Worm (Caenorhabditis elegans) whole organism, L1 larva: ENCODE data around the gene rbm-42.

Experiments used
- C04F5.9 ChIP-seq: sonication (generic microtip); optimal IDR thresholded peaks from 2 replicates; lab custom pipeline; 2016; ENCODE audit warnings: missing genetic modification characterization, missing compliant biosample characterization
- C16A3.4 ChIP-seq: fragments of 150-350 bp; optimal IDR thresholded peaks from 2 replicates; lab custom pipeline; 2014; ENCODE audit warnings: missing biosample characterization, missing genetic modification characterization
- C34B4.2 ChIP-seq: sonication (generic microtip); optimal IDR thresholded peaks from 2 replicates; lab custom pipeline; 2017; ENCODE audit warnings: mild to moderate bottlenecking, missing genetic modification characterization, missing compliant biosample characterization
- F16B12.6 ChIP-seq: fragments of 150-350 bp; optimal IDR thresholded peaks from 2 replicates; lab custom pipeline; 2014; ENCODE audit warnings: missing biosample characterization, missing genetic modification characterization
- alr-1 ChIP-seq: fragments of 200-800 bp; sonication (Bioruptor generic); optimal IDR thresholded peaks from 2 replicates; lab custom pipeline; 2018; ENCODE audit warnings: borderline replicate concordance, mild to moderate bottlenecking, missing genetic modification characterization, missing compliant biosample characterization
- aly-2 ChIP-seq: fragments of 150-350 bp; optimal IDR thresholded peaks from 2 replicates; lab custom pipeline; 2014; ENCODE audit warnings: missing biosample characterization, missing genetic modification characterization
- blmp-1 ChIP-seq: fragments of 150-350 bp; optimal IDR thresholded peaks from 2 replicates; lab custom pipeline; 2014; ENCODE audit warnings: missing biosample characterization, missing genetic modification characterization
- ceh-82 ChIP-seq, 3 experiments: fragments of 150-350 bp in 1 of 3; sonication (generic microtip) in 2 of 3; optimal IDR thresholded peaks; 2 replicates each; lab custom pipeline; 2014 to 2017; ENCODE audit warnings: missing biosample characterization in 3 of 3, missing genetic modification characterization in 3 of 3
- ceh-88 ChIP-seq: fragments of 200-800 bp; sonication (Bioruptor generic); IDR thresholded peaks from 2 replicates; pipeline ENCODE4 v1.3.6; 2022; ENCODE audit warnings: missing genetic modification characterization, missing compliant biosample characterization
- dpl-1 ChIP-seq, 3 experiments: fragments of 150-350 bp in 2 of 3; sonication (generic microtip) in 1 of 3; optimal IDR thresholded peaks; 2 replicates each; lab custom pipeline; 2014 to 2017; ENCODE audit warnings: missing biosample characterization in 3 of 3, missing genetic modification characterization in 3 of 3, missing genetic modification reagents in 3 of 3
- elt-2 ChIP-seq: sonication (generic microtip); optimal IDR thresholded peaks from 2 replicates; lab custom pipeline; 2016; ENCODE audit warnings: missing genetic modification characterization, mild to moderate bottlenecking, inconsistent platforms, missing compliant biosample characterization, missing genetic modification reagents
- fkh-10 ChIP-seq: sonication (generic microtip); optimal IDR thresholded peaks from 2 replicates; lab custom pipeline; 2017; ENCODE audit warnings: missing biosample characterization, missing genetic modification reagents, missing genetic modification characterization
- fkh-8 ChIP-seq: sonication (generic microtip); optimal IDR thresholded peaks from 2 replicates; lab custom pipeline; 2016; ENCODE audit warnings: mild to moderate bottlenecking, missing genetic modification characterization, missing compliant biosample characterization
- hlh-17 ChIP-seq: fragments of 200-800 bp; sonication (Bioruptor generic); optimal IDR thresholded peaks from 2 replicates; lab custom pipeline; 2018; ENCODE audit warnings: missing genetic modification characterization, mild to moderate bottlenecking, missing compliant biosample characterization, moderate library complexity, borderline replicate concordance
- hlh-4 ChIP-seq: sonication (generic microtip); optimal IDR thresholded peaks from 2 replicates; lab custom pipeline; 2016; ENCODE audit warnings: mild to moderate bottlenecking, missing genetic modification characterization, missing compliant biosample characterization
- irx-1 ChIP-seq: sonication (generic microtip); optimal IDR thresholded peaks from 2 replicates; lab custom pipeline; 2016; ENCODE audit warnings: missing genetic modification characterization, missing compliant biosample characterization
- jun-1 ChIP-seq: fragments of 150-350 bp; optimal IDR thresholded peaks from 2 replicates; lab custom pipeline; 2014; ENCODE audit warnings: missing biosample characterization, missing genetic modification reagents, missing genetic modification characterization
- lin-13 ChIP-seq: fragments of 150-350 bp; optimal IDR thresholded peaks from 2 replicates; lab custom pipeline; 2014; ENCODE audit warnings: missing biosample characterization, missing genetic modification reagents, missing genetic modification characterization
- lin-15B ChIP-seq: fragments of 150-350 bp; sonication (generic microtip); optimal IDR thresholded peaks from 3 replicates; lab custom pipeline; 2014; ENCODE audit warnings: missing biosample characterization, missing genetic modification characterization
- lin-39 ChIP-seq: fragments of 150-350 bp; optimal IDR thresholded peaks from 2 replicates; lab custom pipeline; 2014; ENCODE audit warnings: missing biosample characterization, missing genetic modification reagents, missing genetic modification characterization
- mef-2 ChIP-seq: fragments of 150-350 bp; optimal IDR thresholded peaks from 2 replicates; lab custom pipeline; 2014; ENCODE audit warnings: missing biosample characterization, missing genetic modification characterization
- mep-1 ChIP-seq: fragments of 150-350 bp; optimal IDR thresholded peaks from 2 replicates; lab custom pipeline; 2014; ENCODE audit warnings: missing biosample characterization, missing genetic modification characterization
- nhr-11 ChIP-seq: fragments of 150-350 bp; optimal IDR thresholded peaks from 2 replicates; lab custom pipeline; 2014; ENCODE audit warnings: missing biosample characterization, missing genetic modification characterization
- nhr-19 ChIP-seq: fragments of 200-800 bp; sonication (Bioruptor generic); conservative IDR thresholded peaks from 2 replicates; pipeline ENCODE4 v1.3.6; 2022; ENCODE audit warnings: missing genetic modification characterization, missing compliant biosample characterization
- nhr-237 ChIP-seq: fragments of 150-350 bp; optimal IDR thresholded peaks from 2 replicates; lab custom pipeline; 2014; ENCODE audit warnings: missing biosample characterization, missing genetic modification characterization
- nhr-28 ChIP-seq: fragments of 150-350 bp; optimal IDR thresholded peaks from 2 replicates; lab custom pipeline; 2014; ENCODE audit warnings: missing biosample characterization, missing genetic modification characterization
- nhr-47 ChIP-seq: sonication (generic microtip); optimal IDR thresholded peaks from 2 replicates; lab custom pipeline; 2016; ENCODE audit warnings: mild to moderate bottlenecking, missing genetic modification characterization, moderate library complexity, missing compliant biosample characterization
- nhr-77 ChIP-seq: fragments of 150-350 bp; optimal IDR thresholded peaks from 2 replicates; lab custom pipeline; 2014; ENCODE audit warnings: missing biosample characterization, missing genetic modification characterization
- nhr-85 ChIP-seq: sonication (generic microtip); peaks from one replicate; lab custom pipeline; 2016; ENCODE audit warnings: missing genetic modification characterization, inconsistent platforms, missing compliant biosample characterization
- pax-3 ChIP-seq: fragments of 200-800 bp; sonication (Bioruptor generic); optimal IDR thresholded peaks from 2 replicates; lab custom pipeline; 2018; ENCODE audit warnings: mild to moderate bottlenecking, missing genetic modification characterization, moderate library complexity, missing compliant biosample characterization
- pqm-1 ChIP-seq: sonication (generic microtip); optimal IDR thresholded peaks from 3 replicates; lab custom pipeline; 2017; ENCODE audit warnings: missing biosample characterization, missing genetic modification characterization
- skn-1 ChIP-seq: fragments of 150-350 bp; optimal IDR thresholded peaks from 2 replicates; lab custom pipeline; 2014; ENCODE audit warnings: missing biosample characterization, missing genetic modification characterization
- swsn-7 ChIP-seq: sonication (generic microtip); optimal IDR thresholded peaks from 2 replicates; lab custom pipeline; 2016; ENCODE audit warnings: missing genetic modification characterization, missing compliant biosample characterization
- tbx-2 ChIP-seq: sonication (generic microtip); optimal IDR thresholded peaks from 2 replicates; lab custom pipeline; 2016; ENCODE audit warnings: missing genetic modification characterization, missing compliant biosample characterization
- tlp-1 ChIP-seq: fragments of 150-350 bp; optimal IDR thresholded peaks from 2 replicates; lab custom pipeline; 2014; ENCODE audit warnings: missing biosample characterization, missing genetic modification characterization
- unc-30 ChIP-seq: sonication (generic microtip); optimal IDR thresholded peaks from 2 replicates; lab custom pipeline; 2017; ENCODE audit warnings: missing biosample characterization, missing genetic modification characterization
- unc-62 ChIP-seq: fragments of 150-350 bp; optimal IDR thresholded peaks from 2 replicates; lab custom pipeline; 2014; ENCODE audit warnings: missing biosample characterization, missing genetic modification reagents, missing genetic modification characterization
- unc-86 ChIP-seq: sonication (generic microtip); optimal IDR thresholded peaks from 2 replicates; lab custom pipeline; 2016; ENCODE audit warnings: missing genetic modification characterization, missing compliant biosample characterization
- xbp-1 ChIP-seq: sonication (generic microtip); optimal IDR thresholded peaks from 2 replicates; lab custom pipeline; 2016; ENCODE audit warnings: missing genetic modification characterization, missing compliant biosample characterization
- zip-4 ChIP-seq: fragments of 200-800 bp; sonication (Bioruptor generic); optimal IDR thresholded peaks from 2 replicates; lab custom pipeline; 2018; ENCODE audit warnings: mild to moderate bottlenecking, missing genetic modification characterization, moderate library complexity, missing compliant biosample characterization
- ztf-11 ChIP-seq, 2 experiments: sonication (generic microtip); optimal IDR thresholded peaks; 2 replicates each; lab custom pipeline; 2016 to 2017; ENCODE audit warnings: missing genetic modification characterization in 2 of 2, missing biosample characterization in 1 of 2, missing compliant biosample characterization in 1 of 2

rbm-42 gene

ce11 chrIII:5120593-5120992 is 32.4 kb downstream of the rbm-42 start:
- TF ChIP-seq nhr-11 (tag; lab: Kevin White, UChicago) (no peak), tbx-2 (tag; lab: Kevin White, UChicago) (peak; percentile 96), tlp-1 (no peak), lin-39 (tag; lab: Kevin White, UChicago) (no peak), aly-2 (tag; lab: Kevin White, UChicago) (no peak), ztf-11 (tag; optimal IDR thresholded peaks at IDR 0.05; lab: Kevin White, UChicago) (peak in 1 of 2 experiments; percentile 52)

DNA sequence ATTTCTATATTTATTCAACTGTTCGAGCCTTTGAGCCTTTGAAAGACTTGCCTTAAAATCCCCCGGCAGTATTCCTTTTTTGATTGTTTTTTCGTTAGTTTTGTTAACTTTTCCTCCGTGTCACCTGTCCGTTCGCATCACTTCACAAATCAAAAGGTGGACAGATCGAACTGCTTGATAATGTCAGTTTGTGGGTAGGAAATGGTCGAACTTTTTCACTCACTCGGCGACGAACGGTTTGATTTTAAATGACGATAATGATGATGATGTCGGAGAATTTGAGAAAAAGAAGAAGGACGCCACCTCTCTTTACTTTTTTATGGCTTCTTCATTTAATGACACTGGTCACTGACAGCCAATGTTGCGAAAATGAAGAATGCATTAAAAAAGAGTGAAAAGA is 34.0 kb downstream of the rbm-42 start:
- TF ChIP-seq irx-1 (tag; lab: Kevin White, UChicago), result no peak
- no peak for TF ChIP-seq xbp-1 (tag; lab: Kevin White, UChicago)
- TF ChIP-seq ceh-82 (tag; optimal IDR thresholded peaks at IDR 0.05; lab: Kevin White, UChicago), result no peak
- no peak for TF ChIP-seq tbx-2 (tag; lab: Kevin White, UChicago)
- no peak for TF ChIP-seq dpl-1 (GFP tag; optimal IDR thresholded peaks at IDR 0.05; lab: Kevin White, UChicago)
- TF ChIP-seq unc-62, result no peak
- no peak for TF ChIP-seq fkh-8 (tag; lab: Kevin White, UChicago)

DNA sequence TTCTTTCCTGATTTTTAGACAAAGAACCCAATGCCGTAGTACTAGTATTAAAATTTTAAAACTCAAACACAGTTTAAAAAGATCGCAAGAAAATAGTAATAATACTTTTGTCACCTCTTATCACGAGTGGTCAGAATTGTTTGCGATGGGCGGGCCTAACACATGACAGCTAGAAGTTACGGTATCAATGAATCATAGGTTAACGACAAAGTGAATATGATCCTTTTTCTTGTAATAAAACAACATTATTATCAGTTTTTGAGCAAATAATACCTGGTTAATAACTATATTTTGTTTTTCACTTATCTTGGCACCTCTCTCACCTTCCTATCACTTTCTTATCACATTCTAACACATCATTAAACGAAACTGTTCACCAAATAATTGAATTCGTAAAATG is 40.0 kb downstream of the rbm-42 start:
- TF ChIP-seq zip-4 (GFP tag; lab: Kevin White, UChicago) (no peak), nhr-85 (tag; lab: Kevin White, UChicago) (no peak), skn-1 (tag; lab: Kevin White, UChicago) (no peak), elt-2 (tag; lab: Kevin White, UChicago) (peak; percentile 14), hlh-17 (GFP tag; lab: Kevin White, UChicago) (no peak)

DNA sequence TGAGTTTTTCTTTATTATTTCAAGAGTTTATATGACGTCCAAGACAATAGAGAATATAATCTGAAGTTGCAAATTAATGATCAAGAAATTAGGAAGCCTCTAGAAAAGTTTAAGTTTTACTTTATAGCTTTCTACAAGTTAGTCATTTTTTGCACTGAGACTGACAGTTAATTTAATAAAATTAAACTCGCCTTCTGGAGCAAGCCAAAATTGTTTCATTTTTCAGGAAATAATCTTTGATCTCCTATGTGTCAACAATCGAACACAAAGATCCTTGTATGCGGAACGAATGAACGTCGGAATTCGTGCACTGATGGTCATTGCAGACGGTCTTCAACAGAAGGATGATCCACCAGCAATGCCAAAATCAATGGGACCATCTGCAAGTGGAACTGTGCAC is 40.6 kb downstream of the rbm-42 start:
- TF ChIP-seq irx-1 (tag; lab: Kevin White, UChicago) (no peak), skn-1 (tag; lab: Kevin White, UChicago) (no peak), elt-2 (tag; lab: Kevin White, UChicago) (no peak), hlh-4 (no peak), C34B4.2 (tag; lab: Kevin White, UChicago) (no peak), mef-2 (tag; lab: Kevin White, UChicago) (no peak), jun-1 (no peak)
- TF ChIP-seq, all 84 proteins: peak for 0

ce11 chrIII:5109401-5109800 is 43.6 kb downstream of the rbm-42 start, which contains the start of gene sax-2:
sax-2 (plus strand) TSS chrIII:5109701.
- TF ChIP-seq C04F5.9 (tag; lab: Kevin White, UChicago) (no peak), alr-1 (no peak), ceh-88 (GFP tag; lab: Robert Waterston, UW) (no peak), F16B12.6 (no peak), mep-1 (tag; lab: Kevin White, UChicago) (no peak), unc-86 (tag; lab: Kevin White, UChicago) (no peak), blmp-1 (tag; lab: Kevin White, UChicago) (no peak), swsn-7 (tag; lab: Kevin White, UChicago) (no peak), nhr-47 (tag; lab: Kevin White, UChicago) (no peak), zip-4 (GFP tag; lab: Kevin White, UChicago) (no peak), unc-30 (tag; lab: Kevin White, UChicago) (no peak), ztf-11 (tag; optimal IDR thresholded peaks at IDR 0.05; lab: Kevin White, UChicago) (no peak), skn-1 (tag; lab: Kevin White, UChicago) (no peak)

DNA sequence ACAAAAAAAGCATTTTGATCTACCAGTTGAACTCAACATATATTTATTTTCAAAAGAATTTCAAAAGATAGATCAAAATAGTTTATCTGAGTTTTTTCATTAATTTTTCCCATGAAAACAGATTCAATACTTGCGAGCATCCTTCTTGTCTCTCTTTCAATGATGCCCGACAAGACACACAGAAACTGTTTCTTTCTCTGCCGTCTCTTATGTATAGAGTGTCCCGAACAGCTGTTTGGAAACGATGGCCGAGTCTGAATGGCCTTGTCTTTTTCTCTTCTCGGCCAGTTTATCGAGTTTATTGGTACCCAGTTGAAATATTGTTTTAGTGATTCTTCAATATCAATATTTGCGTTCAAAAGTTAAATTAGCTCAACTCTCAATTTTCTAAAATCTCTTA is 44.3 kb downstream of the rbm-42 start:
- TF ChIP-seq fkh-10 (GFP tag; lab: Kevin White, UChicago) (no peak), nhr-77 (tag; lab: Kevin White, UChicago) (peak; percentile 25), C04F5.9 (tag; lab: Kevin White, UChicago) (no peak), jun-1 (no peak), hlh-4 (no peak), pax-3 (tag; lab: Kevin White, UChicago) (no peak), fkh-8 (tag; lab: Kevin White, UChicago) (peak; percentile 40), pqm-1 (tag; lab: Kevin White, UChicago) (no peak), mep-1 (tag; lab: Kevin White, UChicago) (peak; percentile 73), nhr-11 (tag; lab: Kevin White, UChicago) (no peak), tbx-2 (tag; lab: Kevin White, UChicago) (peak; percentile 65), nhr-85 (tag; lab: Kevin White, UChicago) (peak; percentile 54), ztf-11 (tag; optimal IDR thresholded peaks at IDR 0.05; lab: Kevin White, UChicago) (peak in 1 of 2 experiments; percentile 1), lin-15B (tag; lab: Kevin White, UChicago) (peak; percentile 46), nhr-28 (tag; lab: Kevin White, UChicago) (no peak), lin-13 (GFP tag; lab: Kevin White, UChicago) (peak; percentile 13), nhr-237 (tag; lab: Kevin White, UChicago) (no peak), xbp-1 (tag; lab: Kevin White, UChicago) (peak; percentile 43), swsn-7 (tag; lab: Kevin White, UChicago) (peak; percentile 52), C34B4.2 (tag; lab: Kevin White, UChicago) (no peak), nhr-19 (GFP tag; lab: Robert Waterston, UW) (peak; percentile 63), C16A3.4 (tag; lab: Kevin White, UChicago) (peak; percentile 36)
